Fruit fly (Drosophila melanogaster) whole organism, prepupa: ENCODE data around the gene cdi.

Experiments
- Blimp-1 ChIP-seq: fragments of 200-800 bp; sonication (Bioruptor generic); optimal IDR thresholded peaks from 3 replicates; lab custom pipeline; 2017; ENCODE audit warnings: missing biosample characterization, missing genetic modification characterization, mild to moderate bottlenecking, moderate library complexity, missing genetic modification reagents
- CG16779 ChIP-seq: fragments of 200-800 bp; sonication (Bioruptor generic); optimal IDR thresholded peaks from 3 replicates; lab custom pipeline; 2017; ENCODE audit warnings: missing biosample characterization, mild to moderate bottlenecking, missing genetic modification characterization
- CG32006 ChIP-seq: fragments of 200-800 bp; sonication (Bioruptor generic); optimal IDR thresholded peaks from 3 replicates; lab custom pipeline; 2017; ENCODE audit warnings: missing biosample characterization, mild to moderate bottlenecking, missing genetic modification characterization
- CG7368 ChIP-seq: fragments of 200-800 bp; sonication (Bioruptor generic); optimal IDR thresholded peaks from 3 replicates; lab custom pipeline; 2016; ENCODE audit warnings: missing biosample characterization, missing genetic modification characterization
- CG9139 ChIP-seq: fragments of 200-800 bp; sonication (Bioruptor generic); optimal IDR thresholded peaks from 3 replicates; lab custom pipeline; 2017; ENCODE audit warnings: missing biosample characterization, mild to moderate bottlenecking, missing genetic modification characterization
- Hr4 ChIP-seq: fragments of 200-800 bp; sonication (Bioruptor generic); optimal IDR thresholded peaks from 3 replicates; lab custom pipeline; 2016; ENCODE audit warnings: missing biosample characterization, missing genetic modification characterization
- OdsH ChIP-seq: fragments of 200-800 bp; sonication (Bioruptor generic); optimal IDR thresholded peaks from 3 replicates; lab custom pipeline; 2016; ENCODE audit warnings: missing biosample characterization, missing genetic modification characterization
- Sox14 ChIP-seq: fragments of 200-800 bp; sonication (Bioruptor generic); optimal IDR thresholded peaks from 3 replicates; lab custom pipeline; 2016; ENCODE audit warnings: missing biosample characterization, missing genetic modification characterization
- cyc ChIP-seq: fragments of 200-800 bp; sonication (Bioruptor generic); optimal IDR thresholded peaks from 3 replicates; lab custom pipeline; 2016; ENCODE audit warnings: missing biosample characterization, missing genetic modification characterization
- dsx ChIP-seq: fragments of 200-800 bp; optimal IDR thresholded peaks from 3 replicates; lab custom pipeline; 2019; ENCODE audit warnings: missing biosample characterization, mild to moderate bottlenecking, missing genetic modification characterization, moderate library complexity; ENCODE audit not compliant: poor library complexity, severe bottlenecking
- eg ChIP-seq: fragments of 200-800 bp; sonication (Bioruptor generic); IDR thresholded peaks from 3 replicates; pipeline ENCODE4 v1.3.6; 2022; ENCODE audit warnings: missing biosample characterization, missing genetic modification characterization
- esn ChIP-seq: fragments of 200-800 bp; sonication (Bioruptor generic); optimal IDR thresholded peaks from 2 replicates; lab custom pipeline; 2016; ENCODE audit warnings: missing biosample characterization, mild to moderate bottlenecking, missing genetic modification characterization, moderate library complexity
- lz ChIP-seq: fragments of 200-800 bp; sonication (Bioruptor generic); optimal IDR thresholded peaks from 3 replicates; lab custom pipeline; 2016; ENCODE audit warnings: missing biosample characterization, missing genetic modification characterization

dm6 chr3R:19103189-19103588 lies 9.1 kb upstream of the cdi start:
- TF ChIP-seq CG32006 (GFP tag; lab: Kevin White, UChicago) (no peak), esn (GFP tag; lab: Kevin White, UChicago) (no peak), CG7368 (GFP tag; lab: Kevin White, UChicago) (no peak), Blimp-1 (GFP tag; lab: Kevin White, UChicago) (no peak), cyc (GFP tag; lab: Kevin White, UChicago) (no peak), dsx (GFP tag; lab: Kevin White, UChicago) (no peak), Sox14 (no peak), lz (GFP tag; lab: Kevin White, UChicago) (no peak), CG9139 (no peak), eg (GFP tag; lab: Robert Waterston, UW) (no peak), Hr4 (GFP tag; lab: Kevin White, UChicago) (no peak), CG16779 (no peak), OdsH (no peak)
